Fruit fly (Drosophila melanogaster): ENCODE data around the gene CG7214.

dm6 chr2L:7771891-7772290, 27.3 kb upstream of the CG7214 start:
- TF ChIP-seq CG8632 (GFP tag; optimal IDR thresholded peaks at IDR 0.05) (no peak), topi (GFP tag; optimal IDR thresholded peaks at IDR 0.05) (no peak), dac (GFP tag; optimal IDR thresholded peaks at IDR 0.05) (no peak), Blimp-1 (GFP tag; optimal IDR thresholded peaks at IDR 0.05) (no peak), pdm3 (GFP tag; optimal IDR thresholded peaks at IDR 0.05) (no peak), CG32006 (GFP tag; optimal IDR thresholded peaks at IDR 0.05) (no peak), acj6 (GFP tag; optimal IDR thresholded peaks at IDR 0.05) (no peak), fd59A (GFP tag; optimal IDR thresholded peaks at IDR 0.05) (no peak), Sox15 (GFP tag; optimal IDR thresholded peaks at IDR 0.05) (no peak), CG3032 (tag; optimal IDR thresholded peaks at IDR 0.05) (no peak), CG4318 (GFP tag; optimal IDR thresholded peaks at IDR 0.05) (no peak)
